Worm (Caenorhabditis elegans) whole organism, L2 larva: ENCODE results near the gene prmt-5.
"Not testable (repeated sequence)": the region's sequence is repeated elsewhere in the genome, so short reads cannot be mapped to it uniquely, and the experiment has no call there.

Experiments
- F13H6.1 ChIP-seq: sonication (generic microtip); optimal IDR thresholded peaks from 2 replicates; lab custom pipeline; 2016; ENCODE audit warnings: missing genetic modification characterization, missing compliant biosample characterization
- aly-2 ChIP-seq: fragments of 150-350 bp; optimal IDR thresholded peaks from 2 replicates; lab custom pipeline; 2014; ENCODE audit warnings: missing biosample characterization, missing genetic modification characterization
- ama-1 ChIP-seq: fragments of 150-350 bp; optimal IDR thresholded peaks from 2 replicates; lab custom pipeline; 2018; ENCODE audit warnings: inconsistent platforms
- ceh-16 ChIP-seq: fragments of 150-350 bp; optimal IDR thresholded peaks from 2 replicates; lab custom pipeline; 2014; ENCODE audit warnings: missing biosample characterization, missing genetic modification characterization
- ceh-82 ChIP-seq: fragments of 150-350 bp; optimal IDR thresholded peaks from 2 replicates; lab custom pipeline; 2014; ENCODE audit warnings: missing biosample characterization, missing genetic modification characterization
- crh-2 ChIP-seq: sonication (generic microtip); optimal IDR thresholded peaks from 2 replicates; lab custom pipeline; 2017; ENCODE audit warnings: missing biosample characterization, missing genetic modification characterization
- dmd-4 ChIP-seq: sonication (generic microtip); optimal IDR thresholded peaks from 2 replicates; lab custom pipeline; 2017; ENCODE audit warnings: missing biosample characterization, missing genetic modification characterization
- egl-27 ChIP-seq: sonication (generic microtip); optimal IDR thresholded peaks from 3 replicates; lab custom pipeline; 2017; ENCODE audit warnings: missing biosample characterization, missing genetic modification reagents, missing genetic modification characterization
- elt-3 ChIP-seq: sonication (generic microtip); optimal IDR thresholded peaks from 2 replicates; lab custom pipeline; 2017; ENCODE audit warnings: missing biosample characterization, missing genetic modification characterization
- fos-1 ChIP-seq: fragments of 150-350 bp; optimal IDR thresholded peaks from 2 replicates; lab custom pipeline; 2014; ENCODE audit warnings: missing biosample characterization, missing genetic modification characterization
- gmeb-1 ChIP-seq: fragments of 150-350 bp; optimal IDR thresholded peaks from 2 replicates; lab custom pipeline; 2014; ENCODE audit warnings: missing biosample characterization, missing genetic modification characterization
- lin-11 ChIP-seq: fragments of 150-350 bp; sonication (generic microtip); optimal IDR thresholded peaks from 2 replicates; lab custom pipeline; 2014; ENCODE audit warnings: missing biosample characterization, missing genetic modification characterization, inconsistent platforms, mixed read lengths
- lin-13 ChIP-seq: fragments of 150-350 bp; optimal IDR thresholded peaks from 2 replicates; lab custom pipeline; 2014; ENCODE audit warnings: missing biosample characterization, missing genetic modification reagents, missing genetic modification characterization
- lin-39 ChIP-seq: fragments of 150-350 bp; optimal IDR thresholded peaks from 2 replicates; lab custom pipeline; 2014; ENCODE audit warnings: missing biosample characterization, missing genetic modification reagents, missing genetic modification characterization
- lsy-2 ChIP-seq, 2 experiments: fragments of 150-350 bp in 1 of 2; sonication (generic microtip) in 1 of 2; optimal IDR thresholded peaks; 2 replicates each; lab custom pipeline; 2014 to 2017; ENCODE audit warnings: missing biosample characterization in 2 of 2, missing genetic modification characterization in 2 of 2
- mab-5 ChIP-seq: fragments of 150-350 bp; optimal IDR thresholded peaks from 2 replicates; lab custom pipeline; 2014; ENCODE audit warnings: missing biosample characterization, missing genetic modification characterization
- mdl-1 ChIP-seq, 2 experiments: fragments of 150-350 bp in 1 of 2; sonication (generic microtip) in 1 of 2; optimal IDR thresholded peaks; 2 replicates each; lab custom pipeline; 2017; ENCODE audit warnings: missing biosample characterization in 2 of 2, missing genetic modification characterization in 2 of 2
- nhr-10 ChIP-seq: sonication (generic microtip); optimal IDR thresholded peaks from 2 replicates; lab custom pipeline; 2017; ENCODE audit warnings: missing biosample characterization, missing genetic modification characterization
- nhr-11 ChIP-seq: fragments of 150-350 bp; optimal IDR thresholded peaks from 2 replicates; lab custom pipeline; 2014; ENCODE audit warnings: missing biosample characterization, missing genetic modification characterization
- nhr-12 ChIP-seq: fragments of 150-350 bp; optimal IDR thresholded peaks from 2 replicates; lab custom pipeline; 2014; ENCODE audit warnings: missing biosample characterization, missing genetic modification characterization
- nhr-129 ChIP-seq: fragments of 150-350 bp; optimal IDR thresholded peaks from 2 replicates; lab custom pipeline; 2014; ENCODE audit warnings: missing biosample characterization, missing genetic modification characterization
- nhr-21 ChIP-seq: fragments of 150-350 bp; optimal IDR thresholded peaks from 2 replicates; lab custom pipeline; 2014; ENCODE audit warnings: missing biosample characterization, missing genetic modification characterization
- nhr-23 ChIP-seq: fragments of 150-350 bp; optimal IDR thresholded peaks from 2 replicates; lab custom pipeline; 2014; ENCODE audit warnings: missing biosample characterization, missing genetic modification reagents, missing genetic modification characterization
- nhr-237 ChIP-seq: fragments of 150-350 bp; optimal IDR thresholded peaks from 2 replicates; lab custom pipeline; 2014; ENCODE audit warnings: missing biosample characterization, missing genetic modification characterization
- nhr-77 ChIP-seq: fragments of 150-350 bp; optimal IDR thresholded peaks from 2 replicates; lab custom pipeline; 2014; ENCODE audit warnings: missing biosample characterization, missing genetic modification characterization
- sem-4 ChIP-seq: fragments of 150-350 bp; optimal IDR thresholded peaks from 2 replicates; lab custom pipeline; 2014; ENCODE audit warnings: missing biosample characterization, missing genetic modification reagents, missing genetic modification characterization
- sma-3 ChIP-seq: sonication (generic microtip); optimal IDR thresholded peaks from 2 replicates; lab custom pipeline; 2016; ENCODE audit warnings: missing genetic modification reagents, missing genetic modification characterization, missing compliant biosample characterization
- sma-9 ChIP-seq, 2 experiments: fragments of 150-350 bp in 1 of 2; sonication (generic microtip) in 1 of 2; optimal IDR thresholded peaks; 2 replicates each; lab custom pipeline; 2014 to 2016; ENCODE audit warnings: missing genetic modification characterization in 2 of 2, mild to moderate bottlenecking in 1 of 2, missing biosample characterization in 1 of 2, missing compliant biosample characterization in 1 of 2, missing genetic modification reagents in 1 of 2, moderate library complexity in 1 of 2
- unc-55 ChIP-seq: fragments of 150-350 bp; sonication (generic microtip); optimal IDR thresholded peaks from 3 replicates; lab custom pipeline; 2014; ENCODE audit warnings: missing biosample characterization, missing genetic modification reagents, missing genetic modification characterization
- zag-1 ChIP-seq: fragments of 150-350 bp; optimal IDR thresholded peaks from 2 replicates; lab custom pipeline; 2014; ENCODE audit warnings: missing biosample characterization, missing genetic modification characterization
- ztf-1 ChIP-seq: fragments of 200-800 bp; sonication (Bioruptor generic); conservative IDR thresholded peaks from 2 replicates; pipeline ENCODE4 v1.3.6; 2022; ENCODE audit warnings: missing genetic modification characterization, missing compliant biosample characterization
- ztf-11 ChIP-seq: sonication (generic microtip); optimal IDR thresholded peaks from 2 replicates; lab custom pipeline; 2017; ENCODE audit warnings: missing biosample characterization, missing genetic modification characterization

prmt-5 gene

DNA sequence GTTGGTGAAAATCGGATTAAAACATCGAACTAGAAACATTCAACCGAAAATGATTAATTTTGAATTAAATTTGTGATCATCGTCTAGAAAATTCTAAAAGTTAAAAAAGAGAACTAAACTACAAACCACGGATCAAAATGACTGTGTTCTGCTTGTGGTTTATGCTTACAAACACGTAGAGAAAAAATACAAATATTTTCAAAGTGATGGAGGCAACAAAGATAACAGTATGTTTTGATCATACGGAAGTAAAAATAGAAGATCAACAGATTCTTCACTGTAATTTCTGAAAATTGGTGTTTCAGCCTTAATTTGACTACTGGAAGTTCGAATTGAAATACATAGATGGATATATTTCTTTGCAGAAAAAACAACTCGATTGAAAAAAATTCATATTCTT is 27.0 kb upstream of the prmt-5 start:
- TF ChIP-seq nhr-11 (tag; lab: Kevin White, UChicago) (no peak), lin-13 (GFP tag; lab: Kevin White, UChicago) (no peak), sem-4 (tag; lab: Kevin White, UChicago) (no peak), nhr-77 (tag; lab: Kevin White, UChicago) (no peak), fos-1 (no peak), elt-3 (tag; lab: Kevin White, UChicago) (no peak), nhr-10 (tag; lab: Kevin White, UChicago) (no peak), nhr-12 (no peak), lin-11 (tag; lab: Kevin White, UChicago) (no peak), lsy-2 (tag; optimal IDR thresholded peaks at IDR 0.05; lab: Kevin White, UChicago) (no peak), ztf-1 (no peak), lin-39 (no peak), F13H6.1 (tag; lab: Kevin White, UChicago) (no peak), nhr-23 (tag; lab: Kevin White, UChicago) (no peak), ama-1 (lab: Kevin White, UChicago) (no peak), mab-5 (tag; lab: Kevin White, UChicago) (no peak), mdl-1 (tag; optimal IDR thresholded peaks at IDR 0.05; lab: Kevin White, UChicago) (no peak)

DNA sequence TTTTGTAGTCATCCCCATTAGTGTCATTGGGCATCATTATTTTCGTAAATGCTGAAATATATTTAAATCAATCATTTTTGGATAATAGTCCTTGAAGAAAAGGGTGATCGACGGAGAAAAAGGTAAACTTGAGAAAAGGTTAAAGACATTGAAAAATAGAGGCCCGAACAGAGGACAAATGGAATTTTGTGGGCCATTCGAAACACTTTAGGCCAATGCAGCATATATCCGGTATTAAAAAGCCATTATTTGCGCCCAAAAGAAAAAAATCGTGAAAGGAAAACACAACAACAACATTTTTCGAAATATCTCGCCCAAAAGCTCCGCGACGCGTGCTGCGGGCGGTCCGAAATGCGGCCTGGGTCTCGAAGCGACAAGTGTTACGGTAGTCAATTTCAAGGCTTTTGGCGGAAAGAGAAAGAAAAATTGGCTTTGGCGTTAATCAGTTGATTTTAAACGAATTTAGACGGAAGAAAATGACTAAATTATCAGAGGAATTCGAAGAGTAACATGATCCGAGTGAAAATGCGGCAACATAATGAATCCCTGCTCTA is 23.4 kb upstream of the prmt-5 start, which contains the start of gene morc-1:
TSS of gene morc-1 (minus strand) at position 51 of the 554 bp plus-strand sequence.
- no peak for TF ChIP-seq ztf-11 (tag; lab: Kevin White, UChicago)
- no peak for TF ChIP-seq sma-9 (GFP tag; optimal IDR thresholded peaks at IDR 0.05; lab: Kevin White, UChicago)
- TF ChIP-seq sma-9 (tag; optimal IDR thresholded peaks at IDR 0.05; lab: Kevin White, UChicago) = no peak
- TF ChIP-seq nhr-129 (tag; lab: Kevin White, UChicago) = no peak
- no peak for TF ChIP-seq lsy-2 (tag; optimal IDR thresholded peaks at IDR 0.05; lab: Kevin White, UChicago)
- no peak for TF ChIP-seq aly-2 (tag; lab: Kevin White, UChicago)
- TF ChIP-seq ceh-16 (tag; lab: Kevin White, UChicago) = no peak
- TF ChIP-seq ceh-82 (tag; lab: Kevin White, UChicago) = no peak
- TF ChIP-seq dmd-4 (tag; lab: Kevin White, UChicago) = no peak
- no peak for TF ChIP-seq nhr-10 (tag; lab: Kevin White, UChicago)
- TF ChIP-seq, all 48 proteins: peak for 0

DNA sequence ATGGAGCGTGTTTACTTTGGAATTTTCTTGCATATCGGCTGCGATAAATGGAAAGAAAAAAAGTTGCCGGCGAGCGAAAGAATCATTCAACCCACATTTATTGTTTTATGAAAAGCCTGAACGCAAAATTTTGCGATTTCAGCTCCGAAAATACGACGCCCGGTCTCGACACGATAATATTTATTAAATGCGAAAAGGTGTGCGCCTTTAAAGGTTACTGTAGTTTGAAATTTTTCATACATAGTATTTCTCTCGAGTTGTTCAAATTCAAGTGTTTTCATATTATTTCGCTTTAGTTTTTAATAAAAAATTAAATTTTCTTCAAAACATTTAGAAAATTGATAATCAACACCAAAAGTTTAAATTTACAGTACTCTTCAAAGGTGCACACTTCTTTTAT is 21.4 kb upstream of the prmt-5 start, which contains the start of gene syx-16:
TSS of gene syx-16 (minus strand) at position 118 of the 400 bp plus-strand sequence.
- TF ChIP-seq ceh-16 (tag; lab: Kevin White, UChicago) (no peak), lsy-2 (tag; optimal IDR thresholded peaks at IDR 0.05; lab: Kevin White, UChicago) (peak in 1 of 2 experiments; percentile 8), zag-1 (no peak), sma-3 (GFP tag; lab: Kevin White, UChicago) (no peak)

DNA sequence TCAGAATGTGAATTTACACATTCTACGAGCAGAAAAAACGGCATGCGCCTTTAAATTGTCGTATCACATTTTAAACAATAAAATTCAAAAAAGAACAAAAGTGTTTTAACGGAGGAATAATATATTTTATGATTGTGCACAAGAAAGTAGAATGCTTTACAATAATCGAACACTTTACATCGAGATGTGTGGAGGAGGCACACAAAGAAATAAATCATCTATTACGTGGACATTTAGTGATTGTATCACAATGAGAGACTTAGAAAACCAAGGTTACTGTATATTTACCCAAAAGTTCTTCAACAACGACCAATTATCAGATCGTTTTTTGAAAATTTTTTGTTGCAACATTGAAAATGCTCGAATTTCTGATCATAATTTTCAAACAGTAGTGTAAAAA is 20.1 kb upstream of the prmt-5 start:
- no peak for TF ChIP-seq nhr-237 (tag; lab: Kevin White, UChicago)
- TF ChIP-seq nhr-12 = no peak
- no peak for TF ChIP-seq crh-2 (tag; lab: Kevin White, UChicago)
- TF ChIP-seq nhr-11 (tag; lab: Kevin White, UChicago) = no peak
- TF ChIP-seq nhr-77 (tag; lab: Kevin White, UChicago) = no peak
- TF ChIP-seq, all 48 proteins: peak for 0

DNA sequence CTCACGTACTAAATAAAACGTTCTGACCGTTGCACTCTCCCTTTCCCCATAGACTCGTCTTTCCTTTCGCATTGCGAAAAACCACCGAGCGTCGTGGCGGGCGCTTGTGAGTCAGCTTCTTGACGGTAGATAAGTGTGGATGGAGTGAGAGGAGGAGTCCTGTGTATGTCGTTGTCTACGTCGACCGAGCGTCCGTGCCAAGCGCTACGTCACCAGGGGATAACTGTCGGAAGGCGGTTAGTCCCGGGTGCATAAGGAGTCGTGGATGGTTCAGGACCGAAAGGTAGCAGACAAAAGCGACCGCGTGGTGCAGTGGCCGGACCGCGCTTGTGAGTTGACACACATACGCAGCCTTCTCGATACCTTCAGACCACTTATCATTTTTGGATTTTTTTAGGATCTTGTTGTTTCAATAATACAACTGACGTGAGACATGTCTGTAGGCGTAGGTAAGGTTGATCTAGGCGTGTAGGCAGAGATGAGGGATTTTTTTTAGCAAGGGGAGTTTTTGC is 19.2 kb upstream of the prmt-5 start:
- peak; percentile 7 for TF ChIP-seq egl-27
- TF ChIP-seq fos-1 = peak; percentile 63
- peak; percentile 25 for TF ChIP-seq lin-13 (GFP tag; lab: Kevin White, UChicago)
- peak; percentile 37 for TF ChIP-seq nhr-129 (tag; lab: Kevin White, UChicago)
- peak; percentile 52 for TF ChIP-seq sma-9 (GFP tag; optimal IDR thresholded peaks at IDR 0.05; lab: Kevin White, UChicago)
- not testable (repeated sequence) for TF ChIP-seq sma-9 (tag; optimal IDR thresholded peaks at IDR 0.05; lab: Kevin White, UChicago)
- peak; percentile 21 for TF ChIP-seq gmeb-1 (tag; lab: Kevin White, UChicago)
- TF ChIP-seq nhr-21 (tag; lab: Kevin White, UChicago) = peak; percentile 65
- TF ChIP-seq crh-2 (tag; lab: Kevin White, UChicago) = peak; percentile 18
- TF ChIP-seq F13H6.1 (tag; lab: Kevin White, UChicago) = peak; percentile 58
- TF ChIP-seq unc-55 (GFP tag; lab: Kevin White, UChicago) = peak; percentile 10
- TF ChIP-seq lsy-2 (tag; optimal IDR thresholded peaks at IDR 0.05; lab: Kevin White, UChicago) = peak in 1 of 2 experiments; percentile 58
- TF ChIP-seq, all 48 proteins: peak for 11; not testable (repeated sequence) for 37
